Worm (Caenorhabditis elegans) whole organism, young adult: Measurements from ENCODE around the gene mct-5.

ENCODE experiments used
- ama-1 ChIP-seq, 3 experiments: fragments of 150-350 bp in 1 of 3; sonication (generic microtip) in 2 of 3; optimal IDR thresholded peaks; 2 replicates each; lab custom pipeline; 2014 to 2018; ENCODE audit warnings: missing biosample characterization in 2 of 3, missing genetic modification characterization in 2 of 3, missing genetic modification reagents in 2 of 3
- atf-7 ChIP-seq: sonication (generic microtip); optimal IDR thresholded peaks from 2 replicates; lab custom pipeline; 2017; ENCODE audit warnings: mild to moderate bottlenecking, missing genetic modification characterization, missing compliant biosample characterization
- egl-18 ChIP-seq: fragments of 200-800 bp; sonication (Bioruptor generic); IDR thresholded peaks from 2 replicates; pipeline ENCODE4 v1.3.6; 2022; ENCODE audit warnings: missing genetic modification reagents, missing genetic modification characterization, missing compliant biosample characterization
- pha-4 ChIP-seq: fragments of 150-350 bp; sonication (generic microtip); optimal IDR thresholded peaks from 2 replicates; lab custom pipeline; 2014; ENCODE audit warnings: missing biosample characterization, missing genetic modification reagents, missing genetic modification characterization
- sea-2 ChIP-seq: fragments of 200-800 bp; sonication (Bioruptor generic); IDR thresholded peaks from 2 replicates; pipeline ENCODE4 v1.3.6; 2022; ENCODE audit warnings: missing genetic modification characterization, missing compliant biosample characterization
- snpc-4 ChIP-seq, 5 experiments: fragments of 150-350 bp in 1 of 5; sonication (generic microtip) in 4 of 5; optimal IDR thresholded peaks; 2 replicates each; lab custom pipeline; 2014 to 2018; ENCODE audit warnings: missing genetic modification characterization in 5 of 5, missing biosample characterization in 3 of 5, antibody characterized with exemption in 2 of 5, mild to moderate bottlenecking in 2 of 5, missing compliant biosample characterization in 2 of 5, missing genotype in 2 of 5, moderate library complexity in 2 of 5, missing genetic modification reagents in 1 of 5
- tbx-9 ChIP-seq: sonication (generic microtip); optimal IDR thresholded peaks from 2 replicates; lab custom pipeline; 2016; ENCODE audit warnings: borderline replicate concordance, missing genetic modification characterization, inconsistent platforms, missing compliant biosample characterization
- unc-62 ChIP-seq: fragments of 150-350 bp; optimal IDR thresholded peaks from 2 replicates; lab custom pipeline; 2014; ENCODE audit warnings: missing biosample characterization, missing genetic modification reagents, missing genetic modification characterization

DNA sequence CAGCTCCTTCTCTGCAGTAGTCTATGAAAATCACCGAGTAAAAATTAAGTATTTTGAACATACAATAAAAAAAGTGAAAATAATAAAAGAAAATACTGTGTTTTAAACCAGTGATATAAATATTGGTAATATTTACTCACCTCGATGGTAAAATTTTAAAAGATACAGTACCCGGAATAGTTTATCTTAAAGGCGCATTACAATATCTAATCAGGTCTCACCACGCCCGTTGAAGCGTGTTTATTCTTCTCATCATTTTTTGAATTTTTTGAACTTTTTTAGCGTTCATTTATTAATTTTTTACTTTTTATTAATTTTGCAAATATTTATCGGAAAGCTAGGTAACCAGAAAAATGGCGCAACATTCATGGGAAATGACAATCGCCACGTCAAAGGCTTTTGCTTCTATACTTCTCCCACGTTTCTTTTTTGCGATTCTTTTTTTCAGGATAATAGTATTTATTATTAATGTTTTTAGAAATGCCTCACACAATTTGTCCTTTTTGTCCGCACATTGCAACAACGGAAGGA, 23.4 kb upstream of the mct-5 start, which contains the start of gene F10E7.2:
- TF ChIP-seq pha-4 (no peak), tbx-9 (tag; lab: Kevin White, UChicago) (no peak), atf-7 (tag; lab: Kevin White, UChicago) (no peak), ama-1 (optimal IDR thresholded peaks at IDR 0.05; lab: Kevin White, UChicago) (no peak), ama-1 (GFP tag; optimal IDR thresholded peaks at IDR 0.05; lab: Kevin White, UChicago) (no peak), sea-2 (no peak), snpc-4 (GFP tag; optimal IDR thresholded peaks at IDR 0.05; lab: Kevin White, UChicago) (no peak), snpc-4 (tag; optimal IDR thresholded peaks at IDR 0.05; lab: Kevin White, UChicago) (peak in 1 of 4 experiments; percentile 19), unc-62 (GFP tag; lab: Kevin White, UChicago) (no peak), egl-18 (GFP tag; lab: Robert Waterston, UW) (no peak)
